Fruit fly (Drosophila melanogaster) whole organism, wandering third instar larva: ENCODE measurements around the gene cv.
A peak's percentile ranks its signal among the peaks of the same experiment; 100 is the strongest.

ENCODE experiments used
- N ChIP-seq: fragments of >200 bp; optimal IDR thresholded peaks from 2 replicates; lab custom pipeline; 2018; ENCODE audit warnings: missing biosample characterization, missing external identifiers, missing genetic modification characterization
- Sp1 ChIP-seq: fragments of 200-800 bp; sonication (Bioruptor generic); optimal IDR thresholded peaks from 3 replicates; lab custom pipeline; 2019; ENCODE audit warnings: missing biosample characterization, mild to moderate bottlenecking, missing genetic modification characterization, moderate library complexity
- h ChIP-seq: fragments of 200-800 bp; sonication (Bioruptor generic); optimal IDR thresholded peaks from 3 replicates; lab custom pipeline; 2016; ENCODE audit warnings: missing biosample characterization, mild to moderate bottlenecking, missing genetic modification characterization
- lola ChIP-seq: fragments of >200 bp; optimal IDR thresholded peaks from 2 replicates; lab custom pipeline; 2017; ENCODE audit warnings: missing biosample characterization, missing genetic modification characterization
- usp ChIP-seq: fragments of >200 bp; optimal IDR thresholded peaks from 2 replicates; lab custom pipeline; 2017; ENCODE audit warnings: missing biosample characterization, missing genetic modification characterization

dm6 chrX:5718476-5719012, 28.7 kb downstream of the cv start:
- peak; percentile 70 for TF ChIP-seq h (GFP tag; lab: Kevin White, UChicago)
- TF ChIP-seq Sp1, result peak; percentile 81
- TF ChIP-seq N (GFP tag; lab: Kevin White, UChicago), result no peak
- TF ChIP-seq lola (GFP tag; lab: Kevin White, UChicago), result no peak
- no peak for TF ChIP-seq usp (GFP tag; lab: Kevin White, UChicago)
